Worm (Caenorhabditis elegans) whole organism, L4/young adult: Measurements from ENCODE around the gene romo-1.

Experiments
- W03F9.2 ChIP-seq: fragments of 150-350 bp; optimal IDR thresholded peaks from 2 replicates; lab custom pipeline; 2014; ENCODE audit warnings: missing biosample characterization, missing genetic modification characterization
- dao-5 ChIP-seq: sonication (generic microtip); optimal IDR thresholded peaks from 2 replicates; lab custom pipeline; 2016; ENCODE audit warnings: missing genotype, missing genetic modification characterization, moderate library complexity, missing compliant biosample characterization
- him-1 ChIP-seq: sonication (generic microtip); optimal IDR thresholded peaks from 2 replicates; lab custom pipeline; 2016; ENCODE audit warnings: missing genotype, missing genetic modification reagents, missing genetic modification characterization, missing compliant biosample characterization

Gene romo-1

ce11 chrII:13245076-13245475 lies 7.4 kb upstream of the romo-1 start, which contains the start of gene F15D4.5:
Gene F15D4.5 (plus strand): TSS chrII:13245376.
- TF ChIP-seq him-1 (tag; lab: Kevin White, UChicago) (no peak), W03F9.2 (tag; lab: Kevin White, UChicago) (no peak), dao-5 (tag; lab: Kevin White, UChicago) (no peak)

DNA sequence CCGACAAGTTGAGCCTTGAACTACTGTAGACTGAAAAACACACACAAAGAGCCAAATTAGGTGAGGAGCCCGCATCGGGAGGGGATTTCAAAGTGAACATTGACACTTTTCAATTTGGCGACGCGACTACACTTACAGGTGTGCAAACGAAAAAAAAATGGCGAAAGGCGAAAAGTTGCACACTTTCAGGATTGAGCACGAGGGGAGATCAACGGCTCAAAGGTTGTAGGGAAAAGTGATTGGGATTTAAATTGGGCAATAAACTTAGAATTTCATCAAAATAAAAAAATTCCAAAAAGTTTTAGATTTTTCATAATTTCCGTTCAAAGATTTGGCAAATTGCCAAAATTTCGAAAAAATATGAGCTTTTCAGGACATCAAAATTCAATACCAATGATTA lies 5.3 kb upstream of the romo-1 start, which contains the start of gene F15D4.4:
TSS of gene F15D4.4 (minus strand) at position 101 of the 400 bp plus-strand sequence.
- no peak for TF ChIP-seq W03F9.2 (tag; lab: Kevin White, UChicago)
- no peak for TF ChIP-seq him-1 (tag; lab: Kevin White, UChicago)
- TF ChIP-seq dao-5 (tag; lab: Kevin White, UChicago), result no peak

- no peak for TF ChIP-seq him-1 (tag; lab: Kevin White, UChicago)
- TF ChIP-seq W03F9.2 (tag; lab: Kevin White, UChicago), result no peak
- no peak for TF ChIP-seq dao-5 (tag; lab: Kevin White, UChicago)
These were observed 1.9 kb upstream of the romo-1 start for ce11 chrII:13239593-13239992.

ce11 chrII:13235289-13235688 lies 2.4 kb downstream of the romo-1 start, which contains the start of gene flp-16:
Gene flp-16 (plus strand): TSS chrII:13235306.
- TF ChIP-seq W03F9.2 (tag; lab: Kevin White, UChicago), result no peak
- TF ChIP-seq him-1 (tag; lab: Kevin White, UChicago), result no peak
- TF ChIP-seq dao-5 (tag; lab: Kevin White, UChicago), result no peak

- TF ChIP-seq dao-5 (tag; lab: Kevin White, UChicago), result no peak
- no peak for TF ChIP-seq W03F9.2 (tag; lab: Kevin White, UChicago)
- no peak for TF ChIP-seq him-1 (tag; lab: Kevin White, UChicago)
These were observed 4.0 kb downstream of the romo-1 start for ce11 chrII:13233712-13234111.

DNA sequence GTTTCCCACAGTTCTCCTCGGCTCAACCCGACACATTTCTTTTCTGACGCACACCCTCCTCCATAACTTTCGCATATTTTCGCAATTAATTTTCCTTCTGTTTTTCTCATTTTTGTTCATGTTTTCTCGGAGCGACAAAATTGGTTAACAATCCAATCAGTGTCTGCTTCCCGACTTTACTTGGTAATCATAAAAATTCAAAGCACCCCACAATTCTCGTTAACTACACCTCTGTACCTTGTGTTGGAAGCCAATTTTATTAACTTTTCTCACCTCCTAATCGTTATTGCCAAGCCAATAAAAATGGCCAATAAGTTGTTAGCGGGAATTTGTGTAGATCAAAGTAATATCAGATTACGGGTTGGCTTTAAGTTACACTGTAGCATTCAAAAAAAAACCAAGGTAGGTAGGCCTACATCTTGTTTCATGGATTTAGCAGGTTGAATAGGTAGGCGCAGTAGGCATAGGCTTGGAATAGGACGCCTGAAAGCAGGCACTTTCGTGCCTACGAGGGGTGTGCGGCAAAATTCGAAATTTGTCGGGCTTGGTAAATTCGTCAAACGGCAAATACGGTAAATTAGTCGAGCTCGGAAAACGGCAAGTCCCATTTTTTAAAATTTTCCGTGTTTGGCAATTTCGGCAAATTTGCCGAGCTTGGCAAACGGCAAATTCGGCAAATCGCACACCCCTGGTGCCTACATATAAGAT lies 7.1 kb downstream of the romo-1 start:
- TF ChIP-seq him-1 (tag; lab: Kevin White, UChicago) (no peak), dao-5 (tag; lab: Kevin White, UChicago) (no peak), W03F9.2 (tag; lab: Kevin White, UChicago) (no peak)

DNA sequence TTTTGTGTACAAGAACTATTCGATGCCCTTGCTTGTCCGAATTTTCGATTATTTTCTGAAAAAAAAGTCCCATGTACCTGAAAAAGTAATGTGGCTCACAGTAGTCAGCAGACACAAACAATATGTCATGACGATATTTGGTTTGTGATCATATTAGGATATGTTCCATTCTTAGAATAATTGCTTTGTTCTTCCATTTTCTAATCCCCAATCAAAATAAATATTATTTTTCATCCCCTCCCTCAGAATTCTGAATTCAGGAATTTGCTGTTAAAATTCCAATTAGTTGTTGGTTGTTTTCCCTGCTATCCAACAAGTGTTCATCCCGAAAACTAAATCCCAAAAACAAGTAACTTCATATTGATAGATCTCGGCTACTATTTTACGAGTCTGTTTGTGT lies 18.3 kb downstream of the romo-1 start:
- TF ChIP-seq W03F9.2 (tag; lab: Kevin White, UChicago) (no peak), dao-5 (tag; lab: Kevin White, UChicago) (no peak), him-1 (tag; lab: Kevin White, UChicago) (no peak)

DNA sequence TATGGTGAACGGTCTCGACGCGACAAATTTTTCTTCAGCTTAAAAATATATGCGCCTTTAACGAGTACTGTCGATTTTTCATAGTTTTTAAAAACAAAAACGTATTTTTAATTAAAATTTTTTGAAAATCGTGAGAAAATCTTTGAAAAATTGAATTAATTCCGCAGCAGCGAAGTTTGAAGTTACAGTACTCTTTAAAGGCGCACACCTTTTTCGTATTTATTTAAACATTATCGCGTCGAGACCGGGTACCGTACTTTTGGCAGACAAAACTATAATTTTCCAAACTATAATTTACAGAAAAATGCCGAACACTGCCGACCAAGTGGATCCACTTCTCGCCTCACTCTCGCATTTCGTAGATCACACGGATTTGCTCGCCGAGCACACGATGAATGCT lies 21.9 kb downstream of the romo-1 start, which contains the start of gene F15D4.2:
TSS of gene F15D4.2 (plus strand) at position 301 of the 400 bp plus-strand sequence.
- no peak for TF ChIP-seq W03F9.2 (tag; lab: Kevin White, UChicago)
- no peak for TF ChIP-seq dao-5 (tag; lab: Kevin White, UChicago)
- no peak for TF ChIP-seq him-1 (tag; lab: Kevin White, UChicago)

- TF ChIP-seq dao-5 (tag; lab: Kevin White, UChicago) (no peak), W03F9.2 (tag; lab: Kevin White, UChicago) (peak; percentile 53), him-1 (tag; lab: Kevin White, UChicago) (peak; percentile 87)
These were observed 38.0 kb downstream of the romo-1 start, which contains the start of gene btf-1 for ce11 chrII:13199674-13200215. Gene btf-1 (plus strand): TSS chrII:13200165.

DNA sequence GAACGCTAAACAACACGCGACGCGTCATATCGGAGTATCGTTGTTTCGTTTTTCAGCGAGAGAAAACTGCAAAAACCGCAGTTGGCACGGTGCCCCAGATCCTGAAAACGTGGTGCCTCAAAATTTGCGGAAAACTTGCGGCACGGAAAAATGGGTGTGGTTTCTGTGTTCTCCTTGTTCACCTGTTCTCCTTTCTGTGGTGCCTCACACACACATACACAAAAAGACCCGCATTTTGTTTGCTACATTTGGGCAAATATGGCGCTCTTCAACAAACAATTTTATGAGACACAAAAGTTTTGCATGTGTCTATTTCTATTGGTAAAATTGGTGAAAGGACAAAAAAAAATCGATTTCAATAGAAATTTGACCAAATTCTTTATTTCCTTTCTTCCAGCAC lies 38.9 kb downstream of the romo-1 start:
- no peak for TF ChIP-seq W03F9.2 (tag; lab: Kevin White, UChicago)
- TF ChIP-seq dao-5 (tag; lab: Kevin White, UChicago), result no peak
- TF ChIP-seq him-1 (tag; lab: Kevin White, UChicago), result no peak

DNA sequence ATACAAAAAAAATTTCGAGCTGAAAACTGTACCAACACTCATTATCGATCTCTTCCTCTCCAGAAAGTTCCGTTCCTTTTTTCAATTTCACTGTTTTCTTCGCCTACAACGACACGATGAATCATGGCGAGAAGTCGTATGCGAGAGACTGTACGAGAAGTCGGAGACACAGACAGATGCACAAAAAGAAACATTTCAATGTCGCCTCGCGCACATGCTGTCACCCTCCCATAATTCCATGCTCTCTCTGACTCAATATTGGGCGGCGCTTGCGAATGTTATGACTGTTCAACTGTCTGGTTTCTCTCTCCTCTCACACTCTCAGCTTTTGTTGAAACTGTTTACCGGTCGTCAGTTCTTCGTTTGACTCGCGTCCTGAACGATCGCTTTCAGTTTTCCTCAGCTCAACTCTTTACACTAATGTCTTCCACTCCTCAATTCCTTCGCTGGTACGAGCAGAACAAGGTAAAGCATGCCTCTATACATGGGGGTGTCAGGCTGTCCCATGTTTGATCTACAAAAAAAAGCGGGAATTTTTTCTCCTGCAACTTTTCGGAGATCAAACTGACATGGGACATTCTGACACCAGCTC lies 40.9 kb downstream of the romo-1 start:
- TF ChIP-seq him-1 (tag; lab: Kevin White, UChicago) (no peak), dao-5 (tag; lab: Kevin White, UChicago) (no peak), W03F9.2 (tag; lab: Kevin White, UChicago) (no peak)

- no peak for TF ChIP-seq him-1 (tag; lab: Kevin White, UChicago)
- TF ChIP-seq W03F9.2 (tag; lab: Kevin White, UChicago), result no peak
- TF ChIP-seq dao-5 (tag; lab: Kevin White, UChicago), result no peak
These were observed 41.8 kb downstream of the romo-1 start for ce11 chrII:13195706-13196417.

DNA sequence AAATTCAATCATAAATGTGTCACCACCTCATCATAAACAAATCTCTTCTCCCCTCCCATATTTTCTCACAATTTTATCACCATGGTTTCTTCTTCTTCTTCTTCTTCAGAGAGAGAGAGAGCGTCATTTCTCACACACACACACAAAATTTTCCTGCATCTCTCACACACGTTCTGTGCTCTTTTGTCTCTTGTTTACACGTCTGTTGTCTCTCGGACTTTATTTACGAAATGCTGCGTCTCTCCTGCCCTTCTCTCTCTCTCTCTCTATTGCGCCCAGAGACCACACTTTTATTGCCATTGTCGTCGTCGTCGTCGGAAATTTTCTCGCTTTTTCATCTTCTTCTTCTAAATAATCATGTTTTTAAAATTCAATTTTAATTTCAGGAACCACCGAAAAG lies 42.5 kb downstream of the romo-1 start, which contains the start of gene lec-1:
TSS of gene lec-1 (plus strand) at position 387 of the 400 bp plus-strand sequence.
- no peak for TF ChIP-seq dao-5 (tag; lab: Kevin White, UChicago)
- TF ChIP-seq him-1 (tag; lab: Kevin White, UChicago), result no peak
- no peak for TF ChIP-seq W03F9.2 (tag; lab: Kevin White, UChicago)
